Worm (Caenorhabditis elegans): ENCODE results near the gene Y54E2A.7.

DNA sequence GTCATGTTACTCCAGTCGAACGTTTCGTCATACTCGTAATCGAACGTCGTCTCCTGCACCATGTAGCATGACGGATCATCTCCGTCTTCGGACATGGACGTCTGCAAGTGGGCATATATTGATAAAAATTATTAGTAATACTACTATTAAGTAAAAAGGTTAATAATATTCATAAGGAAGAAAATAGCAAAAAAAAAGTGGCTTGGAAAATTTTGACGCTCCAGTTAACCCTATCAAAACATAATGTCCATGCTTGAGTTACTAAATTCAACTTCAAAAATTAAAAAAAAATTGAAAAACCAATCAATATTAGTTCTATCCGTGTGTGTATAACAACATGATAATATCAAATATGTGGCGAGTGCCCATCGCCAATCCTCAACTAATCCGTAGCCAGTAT lies 33.7 kb downstream of the Y54E2A.7 start, which contains the start of gene npr-34:
- TF ChIP-seq snpc-4 (tag; optimal IDR thresholded peaks at IDR 0.05) = no peak
- TF ChIP-seq sem-4 (tag; optimal IDR thresholded peaks at IDR 0.05) = no peak
- TF ChIP-seq fos-1 (tag; optimal IDR thresholded peaks at IDR 0.05) = no peak
- no peak for TF ChIP-seq mab-5 (tag; optimal IDR thresholded peaks at IDR 0.05)
- TF ChIP-seq alr-1 (tag; optimal IDR thresholded peaks at IDR 0.05) = no peak
- no peak for TF ChIP-seq ceh-82 (tag; optimal IDR thresholded peaks at IDR 0.05)
- no peak for TF ChIP-seq F13H6.1 (tag; optimal IDR thresholded peaks at IDR 0.05)
- no peak for TF ChIP-seq egl-27 (tag; optimal IDR thresholded peaks at IDR 0.05)
- TF ChIP-seq dmd-4 (tag; optimal IDR thresholded peaks at IDR 0.05) = no peak
- TF ChIP-seq nhr-6 (tag; optimal IDR thresholded peaks at IDR 0.05) = no peak
- TF ChIP-seq blmp-1 (tag; optimal IDR thresholded peaks at IDR 0.05; ENCODE audit: insufficient read depth) = no peak
